Fruit fly (Drosophila melanogaster) whole organism, embryonic: ENCODE measurements around the gene D1.

Experiments used
- Antp ChIP-seq: fragments of 200-800 bp; sonication (Bioruptor generic); optimal IDR thresholded peaks from 3 replicates; lab custom pipeline; 2016; ENCODE audit warnings: missing biosample characterization, missing genetic modification characterization
- Awh ChIP-seq: fragments of 200-800 bp; sonication (Bioruptor generic); IDR thresholded peaks from 2 replicates; pipeline ENCODE4, ENCODE4 v1.3.6; 2022; ENCODE audit warnings: missing biosample characterization, missing genetic modification characterization
- CG10274 ChIP-seq: fragments of 200-800 bp; sonication (Bioruptor generic); optimal IDR thresholded peaks from 3 replicates; lab custom pipeline; 2017; ENCODE audit warnings: missing biosample characterization, mild to moderate bottlenecking, missing genetic modification characterization
- CG10366 ChIP-seq: fragments of 200-800 bp; sonication (Bioruptor generic); IDR thresholded peaks from 2 replicates; pipeline ENCODE4 v1.3.6; 2022; ENCODE audit warnings: missing biosample characterization, missing genetic modification characterization
- CG12659 ChIP-seq: fragments of 200-800 bp; sonication (Bioruptor generic); optimal IDR thresholded peaks from 3 replicates; lab custom pipeline; 2017; ENCODE audit warnings: mild to moderate bottlenecking, missing biosample characterization, missing genetic modification reagents, missing genetic modification characterization
- CG15269 ChIP-seq: fragments of 200-800 bp; sonication (Bioruptor generic); optimal IDR thresholded peaks from 2 replicates; lab custom pipeline; 2018; ENCODE audit warnings: missing biosample characterization, mild to moderate bottlenecking, missing genetic modification characterization, moderate library complexity
- CG17328 ChIP-seq: fragments of 200-800 bp; sonication (Bioruptor generic); IDR thresholded peaks from 2 replicates; pipeline ENCODE4 v1.3.6; 2022; ENCODE audit warnings: missing biosample characterization, missing genetic modification characterization
- CG18011 ChIP-seq: fragments of 200-800 bp; sonication (Bioruptor generic); optimal IDR thresholded peaks from 2 replicates; lab custom pipeline; 2017; ENCODE audit warnings: missing biosample characterization, missing genetic modification characterization, mild to moderate bottlenecking, moderate library complexity, missing genotype
- CG2889 ChIP-seq: fragments of 200-800 bp; sonication (Bioruptor generic); IDR thresholded peaks from 3 replicates; pipeline ENCODE4 v1.3.6; 2022; ENCODE audit warnings: missing biosample characterization, missing genetic modification characterization
- CG34224 ChIP-seq: fragments of 200-800 bp; sonication (Bioruptor generic); IDR thresholded peaks from 3 replicates; pipeline ENCODE4 v1.3.6; 2022; ENCODE audit warnings: missing biosample characterization, missing genetic modification characterization; ENCODE audit not compliant: partially characterized antibody
- CG34376 ChIP-seq: fragments of 200-800 bp; sonication (Bioruptor generic); optimal IDR thresholded peaks from 2 replicates; lab custom pipeline; 2018; ENCODE audit warnings: missing biosample characterization, mild to moderate bottlenecking, missing genetic modification characterization
- CG4707 ChIP-seq: fragments of 200-800 bp; sonication (Bioruptor generic); optimal IDR thresholded peaks from 2 replicates; lab custom pipeline; 2018; ENCODE audit warnings: missing biosample characterization, mild to moderate bottlenecking, missing genetic modification characterization, moderate library complexity
- CG7556 ChIP-seq: fragments of 200-800 bp; sonication (Bioruptor generic); optimal IDR thresholded peaks from 2 replicates; lab custom pipeline; 2017; ENCODE audit warnings: missing biosample characterization, mild to moderate bottlenecking, missing genetic modification characterization
- CG8089 ChIP-seq: fragments of 200-800 bp; sonication (Bioruptor generic); optimal IDR thresholded peaks from 3 replicates; lab custom pipeline; 2016; ENCODE audit warnings: missing biosample characterization, missing genetic modification characterization
- CHES-1-like ChIP-seq: fragments of 200-800 bp; sonication (Bioruptor generic); optimal IDR thresholded peaks from 2 replicates; lab custom pipeline; 2016; ENCODE audit warnings: missing biosample characterization, missing genetic modification characterization
- Dref ChIP-seq: fragments of 200-800 bp; sonication (Bioruptor generic); IDR thresholded peaks from 2 replicates; pipeline ENCODE4 v1.3.6; 2022; ENCODE audit warnings: missing biosample characterization, missing genetic modification characterization
- HLH3B ChIP-seq: fragments of 200-800 bp; sonication (Bioruptor generic); IDR thresholded peaks from 2 replicates; pipeline ENCODE4 v1.3.6; 2022; ENCODE audit warnings: missing biosample characterization, missing genetic modification characterization
- Hand ChIP-seq: fragments of 200-800 bp; sonication (Bioruptor generic); optimal IDR thresholded peaks from 2 replicates; lab custom pipeline; 2017; ENCODE audit warnings: mild to moderate bottlenecking, missing biosample characterization, missing genetic modification reagents, missing genetic modification characterization
- Hey ChIP-seq: fragments of 200-800 bp; sonication (Bioruptor generic); optimal IDR thresholded peaks from 3 replicates; lab custom pipeline; 2018; ENCODE audit warnings: missing biosample characterization, mild to moderate bottlenecking, missing genetic modification characterization
- MESR4 ChIP-seq: fragments of 200-800 bp; sonication (Bioruptor generic); optimal IDR thresholded peaks from 2 replicates; lab custom pipeline; 2018; ENCODE audit warnings: missing biosample characterization, mild to moderate bottlenecking, missing genetic modification characterization, moderate library complexity
- Mrtf ChIP-seq: fragments of 200-800 bp; sonication (Bioruptor generic); IDR thresholded peaks from 3 replicates; pipeline ENCODE4 v1.3.6; 2022; ENCODE audit warnings: missing biosample characterization, missing genetic modification characterization
- NK7.1 ChIP-seq: fragments of 200-800 bp; sonication (Bioruptor generic); optimal IDR thresholded peaks from 3 replicates; lab custom pipeline; 2016; ENCODE audit warnings: missing biosample characterization, missing genetic modification characterization
- Nf-YA ChIP-seq: fragments of 200-800 bp; sonication (Bioruptor generic); IDR thresholded peaks from 2 replicates; pipeline ENCODE4 v1.3.6; 2022; ENCODE audit warnings: missing biosample characterization, missing genetic modification characterization
- Ptx1 ChIP-seq: fragments of 200-800 bp; sonication (Bioruptor generic); IDR thresholded peaks from 2 replicates; pipeline ENCODE4 v1.3.6; 2022; ENCODE audit warnings: missing biosample characterization, missing genetic modification characterization
- Rx ChIP-seq: fragments of 200-800 bp; sonication (Bioruptor generic); IDR thresholded peaks from 2 replicates; pipeline ENCODE4 v1.3.6; 2022; ENCODE audit warnings: missing biosample characterization, missing genetic modification characterization
- Xbp1 ChIP-seq: fragments of 200-800 bp; sonication (Bioruptor generic); optimal IDR thresholded peaks from 3 replicates; lab custom pipeline; 2016; ENCODE audit warnings: missing biosample characterization, mild to moderate bottlenecking, missing genetic modification characterization
- bbx ChIP-seq: fragments of 200-800 bp; sonication (Bioruptor generic); IDR thresholded peaks from 2 replicates; pipeline ENCODE4 v1.3.6; 2022; ENCODE audit warnings: missing biosample characterization, missing genetic modification characterization; ENCODE audit not compliant: partially characterized antibody
- btn ChIP-seq: fragments of 200-800 bp; sonication (Bioruptor generic); optimal IDR thresholded peaks from 2 replicates; lab custom pipeline; 2016; ENCODE audit warnings: missing biosample characterization, missing genetic modification characterization
- caup ChIP-seq: fragments of 200-800 bp; sonication (Bioruptor generic); optimal IDR thresholded peaks from 3 replicates; lab custom pipeline; 2017; ENCODE audit warnings: missing biosample characterization, mild to moderate bottlenecking, missing genetic modification characterization, moderate library complexity; ENCODE audit not compliant: severe bottlenecking
- chm ChIP-seq: fragments of 200-800 bp; sonication (Bioruptor generic); IDR thresholded peaks from 2 replicates; pipeline ENCODE4 v1.3.6; 2022; ENCODE audit warnings: missing biosample characterization, missing genetic modification characterization
- chn ChIP-seq: fragments of 200-800 bp; sonication (Bioruptor generic); optimal IDR thresholded peaks from 2 replicates; lab custom pipeline; 2016; ENCODE audit warnings: missing biosample characterization, missing genetic modification characterization
- crol ChIP-seq: fragments of 200-800 bp; sonication (Bioruptor generic); IDR thresholded peaks from 2 replicates; pipeline ENCODE4 v1.3.6; 2022; ENCODE audit warnings: missing biosample characterization, missing genetic modification characterization
- gsb ChIP-seq: fragments of 200-800 bp; sonication (Bioruptor generic); IDR thresholded peaks from 2 replicates; pipeline ENCODE4 v1.3.6; 2022; ENCODE audit warnings: missing biosample characterization, missing genetic modification characterization
- h ChIP-seq: fragments of >200 bp; optimal IDR thresholded peaks from 2 replicates; lab custom pipeline; 2017
- jing ChIP-seq: fragments of 200-800 bp; sonication (Bioruptor generic); optimal IDR thresholded peaks from 2 replicates; lab custom pipeline; 2018; ENCODE audit warnings: missing biosample characterization, mild to moderate bottlenecking, missing genetic modification characterization
- kay ChIP-seq: fragments of 200-800 bp; sonication (Bioruptor generic); optimal IDR thresholded peaks from 2 replicates; lab custom pipeline; 2016; ENCODE audit warnings: missing biosample characterization, missing genetic modification characterization
- knrl ChIP-seq: fragments of 200-800 bp; sonication (Bioruptor generic); IDR thresholded peaks from 3 replicates; pipeline ENCODE4 v1.3.6; 2022; ENCODE audit warnings: missing biosample characterization, missing genetic modification characterization; ENCODE audit not compliant: partially characterized antibody
- mld ChIP-seq: fragments of 200-800 bp; sonication (Bioruptor generic); IDR thresholded peaks from 3 replicates; pipeline ENCODE4 v1.3.6; 2022; ENCODE audit warnings: missing biosample characterization, missing genetic modification characterization; ENCODE audit not compliant: partially characterized antibody
- pfk ChIP-seq: fragments of 200-800 bp; sonication (Bioruptor generic); optimal IDR thresholded peaks from 2 replicates; lab custom pipeline; 2018; ENCODE audit warnings: missing biosample characterization, mild to moderate bottlenecking, missing genetic modification characterization, moderate library complexity
- pho ChIP-seq: fragments of 200-800 bp; sonication (Bioruptor generic); optimal IDR thresholded peaks from 2 replicates; lab custom pipeline; 2016; ENCODE audit warnings: missing biosample characterization, missing genetic modification characterization
- pnt ChIP-seq: fragments of 200-800 bp; sonication (Bioruptor generic); optimal IDR thresholded peaks from 3 replicates; lab custom pipeline; 2016; ENCODE audit warnings: missing biosample characterization, missing genetic modification characterization
- pros ChIP-seq: fragments of 200-800 bp; sonication (Bioruptor generic); optimal IDR thresholded peaks from 3 replicates; lab custom pipeline; 2019; ENCODE audit warnings: missing biosample characterization, mild to moderate bottlenecking, missing genetic modification characterization, moderate library complexity
- ro ChIP-seq: fragments of 200-800 bp; sonication (Bioruptor generic); IDR thresholded peaks from 2 replicates; pipeline ENCODE4 v1.3.6; 2022; ENCODE audit warnings: missing biosample characterization, missing genetic modification characterization
- sd ChIP-seq: fragments of 200-800 bp; sonication (Bioruptor generic); optimal IDR thresholded peaks from 3 replicates; lab custom pipeline; 2018; ENCODE audit warnings: missing biosample characterization, mild to moderate bottlenecking, missing genetic modification characterization, moderate library complexity
- sens-2 ChIP-seq: fragments of 200-800 bp; sonication (Bioruptor generic); IDR thresholded peaks from 2 replicates; pipeline ENCODE4 v1.3.6; 2022; ENCODE audit warnings: missing biosample characterization, missing genetic modification characterization
- sisA ChIP-seq: fragments of 200-800 bp; sonication (Bioruptor generic); IDR thresholded peaks from 2 replicates; pipeline ENCODE4 v1.3.6; 2022; ENCODE audit warnings: missing biosample characterization, missing genetic modification characterization
- sr ChIP-seq: fragments of 200-800 bp; sonication (Bioruptor generic); IDR thresholded peaks from 3 replicates; pipeline ENCODE4 v1.3.6; 2022; ENCODE audit warnings: missing biosample characterization, missing genetic modification characterization
- ssp ChIP-seq: fragments of 200-800 bp; sonication (Bioruptor generic); IDR thresholded peaks from 2 replicates; pipeline ENCODE4 v1.3.6; 2022; ENCODE audit warnings: missing biosample characterization, missing genetic modification characterization
- tin ChIP-seq: fragments of 200-800 bp; sonication (Bioruptor generic); optimal IDR thresholded peaks from 3 replicates; lab custom pipeline; 2016; ENCODE audit warnings: missing biosample characterization, missing genetic modification characterization
- zfh1 ChIP-seq: fragments of 200-800 bp; sonication (Bioruptor generic); IDR thresholded peaks from 3 replicates; pipeline ENCODE4 v1.3.6; 2022; ENCODE audit warnings: missing biosample characterization, missing genetic modification characterization
- zfh2 ChIP-seq: fragments of 200-800 bp; sonication (Bioruptor generic); optimal IDR thresholded peaks from 2 replicates; lab custom pipeline; 2016; ENCODE audit warnings: missing biosample characterization, missing genetic modification characterization

D1 gene

dm6 chr3R:9245576-9246200 lies 5.2 kb upstream of the D1 start, which contains the start of gene Vps15 (continued):
- peak; percentile 53 for TF ChIP-seq NK7.1 (GFP tag; lab: Kevin White, UChicago)
- peak; percentile 95 for TF ChIP-seq CG34224 (GFP tag; lab: Robert Waterston, UW)
- TF ChIP-seq btn (GFP tag; lab: Kevin White, UChicago) = no peak
- peak; percentile 83 for TF ChIP-seq Xbp1 (GFP tag; lab: Kevin White, UChicago)
- peak; percentile 27 for TF ChIP-seq Hand (GFP tag; lab: Kevin White, UChicago)
- no peak for TF ChIP-seq sr
- TF ChIP-seq CG15269 = peak; percentile 83
- TF ChIP-seq bbx = peak; percentile 73
- TF ChIP-seq CG17328 (GFP tag; lab: Robert Waterston, UW) = peak; percentile 80
- TF ChIP-seq sd = peak; percentile 58
- peak; percentile 40; the same call in 1 of the 2 replicates for TF ChIP-seq Rx (GFP tag; lab: Robert Waterston, UW)
- TF ChIP-seq Mrtf = peak; percentile 33; the same call in 1 of the 3 replicates
- TF ChIP-seq CG10366 (GFP tag; lab: Robert Waterston, UW) = peak; percentile 60
- TF ChIP-seq Dref (GFP tag; lab: Robert Waterston, UW) = peak; percentile 75
- TF ChIP-seq chm (GFP tag; lab: Robert Waterston, UW) = peak; percentile 58; the same call in 1 of the 2 replicates
- TF ChIP-seq CG2889 (GFP tag; lab: Robert Waterston, UW) = peak; percentile 89
- TF ChIP-seq caup = peak; percentile 52
- TF ChIP-seq pros = no peak
- no peak for TF ChIP-seq gsb (GFP tag; lab: Robert Waterston, UW)
- TF ChIP-seq chn (GFP tag; lab: Kevin White, UChicago) = peak; percentile 42
- TF ChIP-seq CG8089 (GFP tag; lab: Kevin White, UChicago) = no peak
- peak; percentile 79 for TF ChIP-seq CG12659 (GFP tag; lab: Kevin White, UChicago)
- TF ChIP-seq h (lab: Kevin White, UChicago) = no peak
- peak; percentile 52 for TF ChIP-seq Awh (GFP tag; lab: Robert Waterston, UW)
- TF ChIP-seq CG4707 = no peak
- peak; percentile 74 for TF ChIP-seq tin
- TF ChIP-seq mld (GFP tag; lab: Robert Waterston, UW) = peak; percentile 22; the same call in 1 of the 3 replicates
- TF ChIP-seq MESR4 (GFP tag; lab: Kevin White, UChicago) = peak; percentile 73
- no peak for TF ChIP-seq Hey (tag; lab: Kevin White, UChicago)
- no peak; the same call in 1 of the 2 replicates for TF ChIP-seq sisA (GFP tag; lab: Robert Waterston, UW)
- no peak for TF ChIP-seq CG10274 (GFP tag; lab: Kevin White, UChicago)
- TF ChIP-seq zfh2 (GFP tag; lab: Kevin White, UChicago) = peak; percentile 37
- peak; percentile 70 for TF ChIP-seq CHES-1-like (GFP tag; lab: Kevin White, UChicago)
- TF ChIP-seq Nf-YA = no peak
- peak; percentile 76 for TF ChIP-seq HLH3B (GFP tag; lab: Robert Waterston, UW)
- TF ChIP-seq sens-2 = no peak
- TF ChIP-seq crol = no peak
- TF ChIP-seq Antp (GFP tag; lab: Kevin White, UChicago) = peak; percentile 56
- TF ChIP-seq zfh1 (GFP tag; lab: Robert Waterston, UW) = peak; percentile 81
- TF ChIP-seq CG34376 (GFP tag; lab: Kevin White, UChicago) = peak; percentile 62
- peak; percentile 70 for TF ChIP-seq CG7556 (GFP tag; lab: Kevin White, UChicago)
- no peak for TF ChIP-seq ssp (GFP tag; lab: Robert Waterston, UW)
- peak; percentile 74 for TF ChIP-seq knrl (GFP tag; lab: Robert Waterston, UW)
- peak; percentile 78 for TF ChIP-seq Ptx1 (GFP tag; lab: Robert Waterston, UW)
- peak; percentile 63 for TF ChIP-seq kay (GFP tag; lab: Kevin White, UChicago)
- TF ChIP-seq jing = peak; percentile 21
- no peak for TF ChIP-seq pfk (GFP tag; lab: Kevin White, UChicago)
- TF ChIP-seq pnt (GFP tag; lab: Kevin White, UChicago) = peak; percentile 33
- TF ChIP-seq pho (GFP tag; lab: Kevin White, UChicago) = peak; percentile 72
- TF ChIP-seq CG18011 (GFP tag; lab: Kevin White, UChicago) = peak; percentile 61
- no peak for TF ChIP-seq ro (GFP tag; lab: Robert Waterston, UW)
